Fruit fly (Drosophila melanogaster) whole organism, embryonic: ENCODE results near the gene Arp6.
A peak's percentile ranks its signal among the peaks of the same experiment; 100 is the strongest.

Source experiments
- Awh ChIP-seq: fragments of 200-800 bp; sonication (Bioruptor generic); IDR thresholded peaks from 2 replicates; pipeline ENCODE4, ENCODE4 v1.3.6; 2022; ENCODE audit warnings: missing biosample characterization, missing genetic modification characterization
- BtbVII ChIP-seq: fragments of 200-800 bp; sonication (Bioruptor generic); optimal IDR thresholded peaks from 3 replicates; lab custom pipeline; 2017; ENCODE audit warnings: missing biosample characterization, mild to moderate bottlenecking, missing genetic modification characterization
- CG13775 ChIP-seq: fragments of 200-800 bp; sonication (Bioruptor generic); optimal IDR thresholded peaks from 3 replicates; lab custom pipeline; 2017; ENCODE audit warnings: missing biosample characterization, mild to moderate bottlenecking, missing genetic modification characterization
- CG14050 ChIP-seq: fragments of 200-800 bp; sonication (Bioruptor generic); IDR thresholded peaks from 3 replicates; pipeline ENCODE4 v1.3.6; 2022; ENCODE audit warnings: missing biosample characterization, missing genetic modification characterization
- CG14667 ChIP-seq: fragments of 200-800 bp; sonication (Bioruptor generic); IDR thresholded peaks from 2 replicates; pipeline ENCODE4 v1.3.6; 2022; ENCODE audit warnings: missing biosample characterization, missing genetic modification characterization
- CG18011 ChIP-seq: fragments of 200-800 bp; sonication (Bioruptor generic); optimal IDR thresholded peaks from 2 replicates; lab custom pipeline; 2017; ENCODE audit warnings: missing biosample characterization, missing genetic modification characterization, mild to moderate bottlenecking, moderate library complexity, missing genotype
- CG18476 ChIP-seq: fragments of 200-800 bp; sonication (Bioruptor generic); optimal IDR thresholded peaks from 2 replicates; lab custom pipeline; 2016; ENCODE audit warnings: missing biosample characterization, mild to moderate bottlenecking, missing genetic modification characterization
- CG32532 ChIP-seq: fragments of 200-800 bp; sonication (Bioruptor generic); IDR thresholded peaks from 2 replicates; pipeline ENCODE4 v1.3.6; 2022; ENCODE audit warnings: missing biosample characterization, missing genetic modification characterization
- CG3281 ChIP-seq: fragments of 200-800 bp; sonication (Bioruptor generic); optimal IDR thresholded peaks from 3 replicates; lab custom pipeline; 2017; ENCODE audit warnings: missing biosample characterization, mild to moderate bottlenecking, missing genetic modification characterization
- CG3407 ChIP-seq: fragments of 200-800 bp; sonication (Bioruptor generic); optimal IDR thresholded peaks from 2 replicates; lab custom pipeline; 2018; ENCODE audit warnings: missing biosample characterization, mild to moderate bottlenecking, missing genetic modification characterization
- CG3995 ChIP-seq: fragments of 200-800 bp; sonication (Bioruptor generic); optimal IDR thresholded peaks from 3 replicates; lab custom pipeline; 2016; ENCODE audit warnings: missing biosample characterization, missing genetic modification characterization
- CG42726 ChIP-seq: fragments of 200-800 bp; sonication (Bioruptor generic); IDR thresholded peaks from 2 replicates; pipeline ENCODE4 v1.3.6; 2022; ENCODE audit warnings: missing biosample characterization, missing genetic modification characterization; ENCODE audit not compliant: partially characterized antibody
- CG4360 ChIP-seq: fragments of 200-800 bp; sonication (Bioruptor generic); IDR thresholded peaks from 2 replicates; pipeline ENCODE4 v1.3.6; 2022; ENCODE audit warnings: missing biosample characterization, missing genetic modification characterization
- CG4404 ChIP-seq: fragments of 200-800 bp; sonication (Bioruptor generic); IDR thresholded peaks from 2 replicates; pipeline ENCODE4 v1.3.6; 2022; ENCODE audit warnings: missing biosample characterization, missing genetic modification characterization
- CG4424 ChIP-seq: fragments of 200-800 bp; sonication (Bioruptor generic); optimal IDR thresholded peaks from 3 replicates; lab custom pipeline; 2016; ENCODE audit warnings: missing biosample characterization, missing genetic modification characterization
- CG6254 ChIP-seq: fragments of 200-800 bp; sonication (Bioruptor generic); optimal IDR thresholded peaks from 3 replicates; lab custom pipeline; 2017; ENCODE audit warnings: mild to moderate bottlenecking, missing biosample characterization, missing genetic modification reagents, missing genetic modification characterization
- D ChIP-seq, 2 experiments: fragments of 200-800 bp in 1 of 2; fragments of >200 bp in 1 of 2; sonication (Bioruptor generic) in 1 of 2; optimal IDR thresholded peaks; 2 replicates in 1 of 2; 3 replicates in 1 of 2; lab custom pipeline; 2017; ENCODE audit warnings: mild to moderate bottlenecking in 1 of 2, missing biosample characterization in 1 of 2, missing genetic modification characterization in 1 of 2, missing genetic modification reagents in 1 of 2
- D19A ChIP-seq: fragments of 200-800 bp; optimal IDR thresholded peaks from 3 replicates; lab custom pipeline; 2019; ENCODE audit warnings: missing biosample characterization, mild to moderate bottlenecking, missing genetic modification characterization, moderate library complexity
- Dp ChIP-seq: fragments of 200-800 bp; sonication (Bioruptor generic); optimal IDR thresholded peaks from 2 replicates; lab custom pipeline; 2018; ENCODE audit warnings: missing biosample characterization, mild to moderate bottlenecking, missing genetic modification characterization, moderate library complexity
- Elba2 ChIP-seq: fragments of 200-800 bp; sonication (Bioruptor generic); optimal IDR thresholded peaks from 3 replicates; lab custom pipeline; 2016; ENCODE audit warnings: missing biosample characterization, missing genetic modification characterization
- Hand ChIP-seq: fragments of 200-800 bp; sonication (Bioruptor generic); optimal IDR thresholded peaks from 2 replicates; lab custom pipeline; 2017; ENCODE audit warnings: mild to moderate bottlenecking, missing biosample characterization, missing genetic modification reagents, missing genetic modification characterization
- MBD-R2 ChIP-seq: fragments of 200-800 bp; sonication (Bioruptor generic); IDR thresholded peaks from 2 replicates; pipeline ENCODE4 v1.3.6; 2022; ENCODE audit warnings: missing biosample characterization, missing genetic modification characterization
- MESR4 ChIP-seq: fragments of 200-800 bp; sonication (Bioruptor generic); optimal IDR thresholded peaks from 2 replicates; lab custom pipeline; 2018; ENCODE audit warnings: missing biosample characterization, mild to moderate bottlenecking, missing genetic modification characterization, moderate library complexity
- MTF-1 ChIP-seq: fragments of 200-800 bp; sonication (Bioruptor generic); optimal IDR thresholded peaks from 2 replicates; lab custom pipeline; 2018; ENCODE audit warnings: missing biosample characterization, mild to moderate bottlenecking, missing genetic modification characterization, borderline replicate concordance
- Poxn ChIP-seq: fragments of 200-800 bp; sonication (Bioruptor generic); IDR thresholded peaks from 2 replicates; pipeline ENCODE4 v1.3.6; 2022; ENCODE audit warnings: missing biosample characterization, missing genetic modification characterization
- Sox102F ChIP-seq: fragments of 200-800 bp; sonication (Bioruptor generic); optimal IDR thresholded peaks from 2 replicates; lab custom pipeline; 2018; ENCODE audit warnings: missing biosample characterization, mild to moderate bottlenecking, missing genetic modification characterization, moderate library complexity
- TFAM ChIP-seq: fragments of 200-800 bp; sonication (Bioruptor generic); optimal IDR thresholded peaks from 2 replicates; lab custom pipeline; 2017; ENCODE audit warnings: missing biosample characterization, missing genetic modification characterization, inconsistent platforms
- Xbp1 ChIP-seq: fragments of 200-800 bp; sonication (Bioruptor generic); optimal IDR thresholded peaks from 3 replicates; lab custom pipeline; 2016; ENCODE audit warnings: missing biosample characterization, mild to moderate bottlenecking, missing genetic modification characterization
- croc ChIP-seq: fragments of 200-800 bp; sonication (Bioruptor generic); conservative IDR thresholded peaks from 3 replicates; pipeline ENCODE4 v1.3.6; 2022; ENCODE audit warnings: missing biosample characterization, missing genetic modification characterization
- crp ChIP-seq, 2 experiments: fragments of 200-800 bp; sonication (Bioruptor generic); optimal IDR thresholded peaks; 2 replicates in 1 of 2; 3 replicates in 1 of 2; lab custom pipeline; 2017; ENCODE audit warnings: missing biosample characterization in 2 of 2, missing genetic modification characterization in 2 of 2, mild to moderate bottlenecking in 1 of 2, moderate library complexity in 1 of 2
- emc ChIP-seq: fragments of 200-800 bp; sonication (Bioruptor generic); optimal IDR thresholded peaks from 2 replicates; lab custom pipeline; 2016; ENCODE audit warnings: missing biosample characterization, missing genetic modification characterization
- exex ChIP-seq: fragments of 200-800 bp; sonication (Bioruptor generic); optimal IDR thresholded peaks from 4 replicates; lab custom pipeline; 2018; ENCODE audit warnings: missing biosample characterization, mild to moderate bottlenecking, missing genetic modification characterization, moderate library complexity
- eyg ChIP-seq: fragments of 200-800 bp; sonication (Bioruptor generic); optimal IDR thresholded peaks from 3 replicates; lab custom pipeline; 2016; ENCODE audit warnings: missing biosample characterization, missing genetic modification characterization
- fd64A ChIP-seq: fragments of 200-800 bp; sonication (Bioruptor generic); optimal IDR thresholded peaks from 3 replicates; lab custom pipeline; 2018; ENCODE audit warnings: missing biosample characterization, mild to moderate bottlenecking, missing genetic modification characterization
- gce ChIP-seq: fragments of 200-800 bp; sonication (Bioruptor generic); IDR thresholded peaks from 3 replicates; pipeline ENCODE4 v1.3.6; 2022; ENCODE audit warnings: missing biosample characterization, missing genetic modification characterization
- gem ChIP-seq: fragments of 200-800 bp; sonication (Bioruptor generic); optimal IDR thresholded peaks from 2 replicates; lab custom pipeline; 2019; ENCODE audit warnings: missing biosample characterization, mild to moderate bottlenecking, missing genetic modification characterization, moderate library complexity
- gfzf ChIP-seq: fragments of 200-800 bp; sonication (Bioruptor generic); optimal IDR thresholded peaks from 2 replicates; lab custom pipeline; 2016; ENCODE audit warnings: missing biosample characterization, mild to moderate bottlenecking, missing genetic modification characterization, moderate library complexity
- hkb ChIP-seq, 2 experiments: fragments of 200-800 bp in 1 of 2; fragments of >200 bp in 1 of 2; sonication (Bioruptor generic) in 1 of 2; IDR thresholded peaks in 1 of 2; optimal IDR thresholded peaks in 1 of 2; 2 replicates each; pipeline versions ENCODE4 v1.3.6 to Lab custom; 2017 to 2022; ENCODE audit warnings: missing biosample characterization in 1 of 2, missing genetic modification characterization in 1 of 2
- mld ChIP-seq: fragments of 200-800 bp; sonication (Bioruptor generic); IDR thresholded peaks from 3 replicates; pipeline ENCODE4 v1.3.6; 2022; ENCODE audit warnings: missing biosample characterization, missing genetic modification characterization; ENCODE audit not compliant: partially characterized antibody
- nom ChIP-seq: fragments of 200-800 bp; sonication (Bioruptor generic); optimal IDR thresholded peaks from 2 replicates; lab custom pipeline; 2017; ENCODE audit warnings: missing biosample characterization, missing genetic modification characterization, mild to moderate bottlenecking, moderate library complexity, missing genetic modification reagents
- otp ChIP-seq: fragments of 200-800 bp; sonication (Bioruptor generic); IDR thresholded peaks from 3 replicates; pipeline ENCODE4, ENCODE4 v1.3.6; 2022; ENCODE audit warnings: missing biosample characterization, missing genetic modification characterization
- peb ChIP-seq: fragments of 200-800 bp; sonication (Bioruptor generic); IDR thresholded peaks from 2 replicates; pipeline ENCODE4 v1.3.6; 2022; ENCODE audit warnings: missing biosample characterization, missing genetic modification characterization
- sc ChIP-seq, 3 experiments: fragments of >200 bp in 2 of 3; fragments of 200-800 bp in 1 of 3; sonication (Bioruptor generic) in 1 of 3; optimal IDR thresholded peaks; 2 replicates in 2 of 3; 3 replicates in 1 of 3; lab custom pipeline; 2017; ENCODE audit warnings: mild to moderate bottlenecking in 1 of 3, missing biosample characterization in 1 of 3, missing genetic modification characterization in 1 of 3, missing genetic modification reagents in 1 of 3
- sna ChIP-seq: fragments of 200-800 bp; sonication (Bioruptor generic); IDR thresholded peaks from 2 replicates; pipeline ENCODE4 v1.3.6; 2022; ENCODE audit warnings: missing biosample characterization, missing genetic modification characterization; ENCODE audit not compliant: partially characterized antibody
- ssp ChIP-seq: fragments of 200-800 bp; sonication (Bioruptor generic); IDR thresholded peaks from 2 replicates; pipeline ENCODE4 v1.3.6; 2022; ENCODE audit warnings: missing biosample characterization, missing genetic modification characterization
- vvl ChIP-seq: fragments of 200-800 bp; sonication (Bioruptor generic); IDR thresholded peaks from 2 replicates; pipeline ENCODE4 v1.3.6; 2022; ENCODE audit warnings: missing biosample characterization, missing genetic modification characterization

The Arp6 gene

DNA sequence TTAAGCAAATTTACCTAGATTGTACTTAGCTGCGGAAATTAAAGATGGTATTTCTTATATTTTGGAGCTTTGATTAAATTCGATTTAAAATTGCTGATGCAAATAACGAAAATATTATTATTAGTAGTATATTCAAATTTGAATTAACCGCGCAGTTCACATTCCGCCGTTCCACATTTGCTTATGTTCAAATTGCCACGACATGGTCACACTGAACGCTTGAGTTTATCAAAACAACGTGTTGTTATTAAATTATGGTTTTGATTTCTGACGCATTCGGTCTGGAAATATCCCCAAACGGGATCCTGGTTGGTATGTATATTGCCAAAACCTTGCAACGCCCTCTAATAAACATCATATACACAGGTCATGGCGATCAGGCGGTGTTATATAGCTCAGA, 32.5 kb upstream of the Arp6 start, which contains the start of gene CG33172 (continued):
- TF ChIP-seq emc (no peak), Sox102F (GFP tag; lab: Kevin White, UChicago) (no peak), BtbVII (GFP tag; lab: Kevin White, UChicago) (no peak), hkb (optimal IDR thresholded peaks at IDR 0.05; lab: Kevin White, UChicago) (no peak), hkb (GFP tag; IDR thresholded peaks at IDR 0.05; lab: Robert Waterston, UW) (no peak), CG18011 (GFP tag; lab: Kevin White, UChicago) (no peak), otp (no peak), gfzf (GFP tag; lab: Kevin White, UChicago) (peak; percentile 52), gem (no peak), sna (no peak), CG3407 (GFP tag; lab: Kevin White, UChicago) (no peak), sc (optimal IDR thresholded peaks at IDR 0.05; lab: Kevin White, UChicago) (no peak), sc (GFP tag; optimal IDR thresholded peaks at IDR 0.05; lab: Kevin White, UChicago) (no peak), gce (no peak), eyg (GFP tag; lab: Kevin White, UChicago) (no peak), mld (GFP tag; lab: Robert Waterston, UW) (no peak), Dp (GFP tag; lab: Kevin White, UChicago) (peak; percentile 77), Awh (GFP tag; lab: Robert Waterston, UW) (no peak), CG6254 (GFP tag; lab: Kevin White, UChicago) (no peak), CG13775 (GFP tag; lab: Kevin White, UChicago) (no peak)

DNA sequence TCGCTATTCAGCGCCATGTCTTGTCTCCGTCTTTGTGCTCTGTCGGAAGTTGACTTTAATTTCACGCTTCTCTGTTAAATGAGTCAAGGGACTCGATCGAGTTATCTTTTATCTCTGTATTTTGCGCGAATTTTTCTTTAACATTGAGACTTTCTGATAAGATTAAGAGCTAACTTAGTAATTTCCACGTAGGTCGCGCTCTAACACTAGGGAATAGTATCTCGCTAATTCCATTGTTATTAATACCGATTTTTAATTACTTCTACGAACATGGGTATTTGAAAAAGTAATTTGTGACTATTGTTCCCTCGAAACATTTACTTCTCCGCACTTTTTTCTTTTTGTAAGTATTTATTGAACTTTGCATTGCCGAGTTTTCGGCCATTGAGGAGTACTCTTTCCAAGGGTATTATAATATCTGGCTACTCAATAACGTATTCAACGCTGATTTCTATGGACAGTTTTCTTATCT, 29.5 kb upstream of the Arp6 start, which contains the start of gene CG8952:
Gene CG8952 (minus strand): TSS at position 51 of the 472 bp plus-strand sequence.
- TF ChIP-seq exex (tag; lab: Kevin White, UChicago) (peak; percentile 89), CG14667 (GFP tag; lab: Robert Waterston, UW) (no peak)

DNA sequence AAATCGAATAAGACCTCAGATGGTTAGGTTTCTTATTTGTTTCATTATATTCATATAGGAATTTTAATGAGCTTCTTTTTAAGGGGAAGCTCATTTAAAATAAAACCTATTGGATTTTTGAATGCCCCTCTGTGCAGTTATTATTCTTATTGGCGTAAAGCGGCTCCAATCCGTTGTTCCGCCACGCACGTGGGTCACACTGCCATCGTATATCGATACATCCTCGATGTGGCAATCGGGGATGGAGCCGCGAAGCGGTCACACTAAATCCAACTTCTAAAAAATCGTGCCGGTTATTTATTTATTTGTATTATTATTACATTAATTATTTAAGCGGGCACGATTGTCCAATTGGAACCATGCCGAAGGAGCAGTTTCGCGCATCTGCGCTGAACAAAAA, 25.8 kb upstream of the Arp6 start, which contains the start of gene Polr3A:
Gene Polr3A (plus strand): TSS at position 234 of the 400 bp plus-strand sequence.
- TF ChIP-seq MTF-1 (GFP tag; lab: Kevin White, UChicago) (no peak), Poxn (GFP tag; lab: Robert Waterston, UW) (no peak), Xbp1 (GFP tag; lab: Kevin White, UChicago) (no peak), otp (no peak), CG4360 (no peak), CG4404 (GFP tag; lab: Robert Waterston, UW) (no peak), D (optimal IDR thresholded peaks at IDR 0.05; lab: Kevin White, UChicago) (no peak), D (GFP tag; optimal IDR thresholded peaks at IDR 0.05; lab: Kevin White, UChicago) (no peak), croc (GFP tag; lab: Robert Waterston, UW) (no peak), crp (GFP tag; optimal IDR thresholded peaks at IDR 0.05; lab: Kevin White, UChicago) (no peak), nom (no peak), CG3281 (GFP tag; lab: Kevin White, UChicago) (no peak), CG14050 (GFP tag; lab: Robert Waterston, UW) (no peak), CG32532 (no peak), CG18476 (GFP tag; lab: Kevin White, UChicago) (no peak), MESR4 (GFP tag; lab: Kevin White, UChicago) (peak; percentile 39), TFAM (GFP tag; lab: Kevin White, UChicago) (no peak), vvl (GFP tag; lab: Robert Waterston, UW) (no peak), CG3995 (peak; percentile 4), fd64A (GFP tag; lab: Kevin White, UChicago) (no peak), CG42726 (no peak), D19A (tag; lab: Kevin White, UChicago) (no peak), CG3407 (GFP tag; lab: Kevin White, UChicago) (no peak), Hand (no peak), MBD-R2 (GFP tag; lab: Robert Waterston, UW) (peak; percentile 90), CG4424 (no peak), ssp (GFP tag; lab: Robert Waterston, UW) (no peak), peb (GFP tag; lab: Robert Waterston, UW) (no peak), Elba2 (GFP tag; lab: Kevin White, UChicago) (peak; percentile 96)
